Worm (Caenorhabditis elegans) whole organism, early embryonic: ENCODE results near the gene Y43F8B.22.

Experiments used
- aly-1 ChIP-seq: sonication (generic microtip); optimal IDR thresholded peaks from 2 replicates; lab custom pipeline; 2016; ENCODE audit warnings: missing genetic modification characterization, missing compliant biosample characterization
- ama-1 ChIP-seq: fragments of 150-350 bp; optimal IDR thresholded peaks from 2 replicates; lab custom pipeline; 2014
- ceh-36 ChIP-seq: sonication (generic microtip); optimal IDR thresholded peaks from 2 replicates; lab custom pipeline; 2016; ENCODE audit warnings: missing genetic modification characterization, inconsistent platforms, missing compliant biosample characterization
- flt-1 ChIP-seq: fragments of 200-800 bp; sonication (Bioruptor generic); IDR thresholded peaks from 2 replicates; pipeline ENCODE4 v1.3.6; 2022; ENCODE audit warnings: missing genetic modification characterization, missing compliant biosample characterization
- hmg-4 ChIP-seq: fragments of 200-800 bp; sonication (Bioruptor generic); optimal IDR thresholded peaks from 2 replicates; lab custom pipeline; 2018; ENCODE audit warnings: mild to moderate bottlenecking, missing genetic modification characterization, missing compliant biosample characterization
- pes-1 ChIP-seq: fragments of 200-800 bp; sonication (Bioruptor generic); IDR thresholded peaks from 2 replicates; pipeline ENCODE4 v1.3.6; 2022; ENCODE audit warnings: missing genetic modification reagents, missing genetic modification characterization, missing compliant biosample characterization
- sea-1 ChIP-seq: fragments of 200-800 bp; sonication (Bioruptor generic); conservative IDR thresholded peaks from 2 replicates; pipeline ENCODE4 v1.3.6; 2022; ENCODE audit warnings: missing genetic modification characterization, missing compliant biosample characterization
- tra-4 ChIP-seq: sonication (generic microtip); optimal IDR thresholded peaks from 2 replicates; lab custom pipeline; 2017; ENCODE audit warnings: missing genetic modification characterization, missing compliant biosample characterization

- TF ChIP-seq ama-1 (lab: Kevin White, UChicago) = no peak
- no peak for TF ChIP-seq aly-1 (tag; lab: Kevin White, UChicago)
- no peak for TF ChIP-seq flt-1 (GFP tag; lab: Robert Waterston, UW)
- no peak for TF ChIP-seq ceh-36 (tag; lab: Kevin White, UChicago)
- TF ChIP-seq sea-1 (GFP tag; lab: Robert Waterston, UW) = no peak
- no peak for TF ChIP-seq pes-1 (GFP tag; lab: Robert Waterston, UW)
- no peak for TF ChIP-seq tra-4 (tag; lab: Kevin White, UChicago)
- no peak for TF ChIP-seq hmg-4 (GFP tag; lab: Kevin White, UChicago)
Measured at ce11 chrV:19462612-19463011, 20.0 kb upstream of the Y43F8B.22 start, which contains the start of gene Y43F8B.25.
